Fruit fly (Drosophila melanogaster): ENCODE measurements around the gene CG8534.

CG8534 gene

dm6 chr3R:9767620-9768592 lies 44.6 kb upstream of the CG8534 start, which contains the start of gene Naa80 (continued):
- TF ChIP-seq CG2678 (tag; optimal IDR thresholded peaks at IDR 0.05) (no peak), trem (tag; optimal IDR thresholded peaks at IDR 0.05) (peak; percentile 88), CG7357 (GFP tag; IDR thresholded peaks at IDR 0.05) (no peak), Six4 (GFP tag; optimal IDR thresholded peaks at IDR 0.05) (peak; percentile 1), maf-S (GFP tag; optimal IDR thresholded peaks at IDR 0.05) (peak; percentile 84), Sin3A (optimal IDR thresholded peaks at IDR 0.05) (peak; percentile 76), Rfx (GFP tag; IDR thresholded peaks at IDR 0.05) (peak; percentile 88), CG10147 (GFP tag; optimal IDR thresholded peaks at IDR 0.05) (peak; percentile 37), jumu (GFP tag; optimal IDR thresholded peaks at IDR 0.05) (peak; percentile 89), Optix (GFP tag; IDR thresholded peaks at IDR 0.05) (no peak), nau (GFP tag; optimal IDR thresholded peaks at IDR 0.05) (no peak), sob (GFP tag; IDR thresholded peaks at IDR 0.05) (peak; percentile 86), Nf-YC (tag; optimal IDR thresholded peaks at IDR 0.05) (peak; percentile 52), bsh (GFP tag; optimal IDR thresholded peaks at IDR 0.05) (peak in 1 of 2 experiments; percentile 35), CG10209 (GFP tag; optimal IDR thresholded peaks at IDR 0.05) (peak; percentile 54), mld (GFP tag; IDR thresholded peaks at IDR 0.05; ENCODE audit: partially characterized antibody) (no peak), tx (GFP tag; optimal IDR thresholded peaks at IDR 0.05) (peak; percentile 69), fru (optimal IDR thresholded peaks at IDR 0.05) (no peak), Ravus (GFP tag; IDR thresholded peaks at IDR 0.05) (no peak; the same call in 1 of the 2 replicates), BEAF-32 (GFP tag; optimal IDR thresholded peaks at IDR 0.05) (peak; percentile 56), CG9215 (GFP tag; IDR thresholded peaks at IDR 0.05) (peak; percentile 30; the same call in 1 of the 2 replicates), tna (GFP tag; IDR thresholded peaks at IDR 0.05; ENCODE audit: partially characterized antibody) (peak; percentile 48; the same call in 1 of the 2 replicates), CG12942 (GFP tag; optimal IDR thresholded peaks at IDR 0.05) (peak; percentile 69), corto (GFP tag; optimal IDR thresholded peaks at IDR 0.05) (no peak), scrt (GFP tag; optimal IDR thresholded peaks at IDR 0.05) (no peak), NK7.1 (GFP tag; optimal IDR thresholded peaks at IDR 0.05) (peak; percentile 31), CG5245 (GFP tag; optimal IDR thresholded peaks at IDR 0.05) (peak; percentile 21), CG10321 (GFP tag; IDR thresholded peaks at IDR 0.05) (peak; percentile 11; the same call in 1 of the 2 replicates), CG2889 (GFP tag; IDR thresholded peaks at IDR 0.05) (0 out of 3 replicates have a peak, but pooled peaks have one; percentile 10), odd (GFP tag; optimal IDR thresholded peaks at IDR 0.05) (no peak), grn (GFP tag; optimal IDR thresholded peaks at IDR 0.05) (peak; percentile 10), CG14965 (GFP tag; optimal IDR thresholded peaks at IDR 0.05; ENCODE audit: borderline replicate concordance) (peak; percentile 13), CG9817 (tag; optimal IDR thresholded peaks at IDR 0.05) (peak; percentile 60), jing (GFP tag; optimal IDR thresholded peaks at IDR 0.05) (no peak), peb (GFP tag; IDR thresholded peaks at IDR 0.05) (no peak), sug (tag; optimal IDR thresholded peaks at IDR 0.05) (peak; percentile 71), CG10366 (GFP tag; IDR thresholded peaks at IDR 0.05) (peak; percentile 41; the same call in 1 of the 2 replicates), CG9876 (GFP tag; optimal IDR thresholded peaks at IDR 0.05) (peak; percentile 76), slbo (GFP tag; IDR thresholded peaks at IDR 0.05) (peak; percentile 88), CG12155 (GFP tag; optimal IDR thresholded peaks at IDR 0.05) (peak; percentile 74), bab2 (GFP tag; optimal IDR thresholded peaks at IDR 0.05) (peak; percentile 66), croc (GFP tag; conservative IDR thresholded peaks at IDR 0.05) (no peak), CG2199 (GFP tag; IDR thresholded peaks at IDR 0.05) (peak; percentile 15; the same call in 1 of the 3 replicates), Hsf (GFP tag; optimal IDR thresholded peaks at IDR 0.05) (peak; percentile 75), CG3407 (GFP tag; optimal IDR thresholded peaks at IDR 0.05) (no peak), CG17612 (GFP tag; IDR thresholded peaks at IDR 0.05) (no peak), Hr39 (optimal IDR thresholded peaks at IDR 0.05) (no peak), CG1832 (GFP tag; optimal IDR thresholded peaks at IDR 0.05) (no peak), CG4707 (GFP tag; optimal IDR thresholded peaks at IDR 0.05) (peak; percentile 7)

All from whole organism, embryonic.